ENCODE assay signal across 8 worm cellular contexts in genomic region chrV:16067-16845, ce11.
TF ChIP-seq lines count a peak whose summit lies in the region.

No protein-coding gene starts in this region.

TF ChIP-seq in whole organism, L1 larva, 84 proteins besides CTCF, POLR2A, EP300 and RAD21:
- TF ChIP-seq elt-2 (tag; optimal IDR thresholded peaks at IDR 0.05; lab: Kevin White, UChicago) (peak; percentile 19), efl-1 (optimal IDR thresholded peaks at IDR 0.05; lab: Kevin White, UChicago) (no peak), efl-1 (GFP tag; optimal IDR thresholded peaks at IDR 0.05 in 1 of 2; lab: Kevin White, UChicago) (peak in 1 of 2 experiments; percentile 87), lin-35 (GFP tag; optimal IDR thresholded peaks at IDR 0.05; lab: Kevin White, UChicago) (peak in 1 of 2 experiments; percentile 62), ztf-4 (tag; optimal IDR thresholded peaks at IDR 0.05; lab: Kevin White, UChicago) (no peak)

TF ChIP-seq in whole organism, L2 larva, 48 proteins besides CTCF, POLR2A, EP300 and RAD21:
- TF ChIP-seq elt-1 (tag; optimal IDR thresholded peaks at IDR 0.05; lab: Kevin White, UChicago) (no peak), R02D3.7 (tag; optimal IDR thresholded peaks at IDR 0.05; lab: Kevin White, UChicago) (no peak), gmeb-1 (tag; optimal IDR thresholded peaks at IDR 0.05; lab: Kevin White, UChicago) (peak; percentile 47), egl-27 (tag; optimal IDR thresholded peaks at IDR 0.05; lab: Kevin White, UChicago) (no peak), ama-1 (optimal IDR thresholded peaks at IDR 0.05; lab: Kevin White, UChicago) (no peak), nhr-129 (tag; optimal IDR thresholded peaks at IDR 0.05; lab: Kevin White, UChicago) (no peak), skn-1 (tag; optimal IDR thresholded peaks at IDR 0.05; lab: Kevin White, UChicago) (no peak), nhr-23 (tag; optimal IDR thresholded peaks at IDR 0.05; lab: Kevin White, UChicago) (no peak), fos-1 (tag; optimal IDR thresholded peaks at IDR 0.05; lab: Kevin White, UChicago) (peak; percentile 47)

TF ChIP-seq in whole organism, L3 larva, 47 proteins besides CTCF, POLR2A, EP300 and RAD21:
- TF ChIP-seq elt-2 (tag; optimal IDR thresholded peaks at IDR 0.05; lab: Kevin White, UChicago) (peak; percentile 66), nhr-43 (tag; optimal IDR thresholded peaks at IDR 0.05; lab: Kevin White, UChicago; ENCODE audit: poor library complexity, severe bottlenecking) (no peak), nfya-1 (tag; optimal IDR thresholded peaks at IDR 0.05; lab: Kevin White, UChicago; ENCODE audit: insufficient read depth) (peak; percentile 58), pqm-1 (tag; optimal IDR thresholded peaks at IDR 0.05; lab: Kevin White, UChicago) (peak; percentile 34), pha-4 (tag; optimal IDR thresholded peaks at IDR 0.05; lab: Kevin White, UChicago) (peak; percentile 8), nhr-77 (tag; optimal IDR thresholded peaks at IDR 0.05; lab: Kevin White, UChicago) (no peak)

TF ChIP-seq in whole organism, L4 larva, 104 proteins besides CTCF, POLR2A, EP300 and RAD21 (continues in another document):
- TF ChIP-seq jun-1 (tag; optimal IDR thresholded peaks at IDR 0.05; lab: Kevin White, UChicago) = no peak
- peak; percentile 7 for TF ChIP-seq nhr-77 (tag; optimal IDR thresholded peaks at IDR 0.05; lab: Kevin White, UChicago)
- TF ChIP-seq aha-1 (tag; lab: Kevin White, UChicago) = peak; percentile 79
- no peak for TF ChIP-seq lin-38 (GFP tag; IDR thresholded peaks at IDR 0.05; lab: Robert Waterston, UW)
- TF ChIP-seq gei-8 (GFP tag; optimal IDR thresholded peaks at IDR 0.05; lab: Kevin White, UChicago) = no peak
- no peak for TF ChIP-seq php-3 (GFP tag; IDR thresholded peaks at IDR 0.05; lab: Robert Waterston, UW)
- TF ChIP-seq nhr-41 (GFP tag; IDR thresholded peaks at IDR 0.05; lab: Robert Waterston, UW) = no peak
- no peak for TF ChIP-seq Y48G9A.11 (GFP tag; IDR thresholded peaks at IDR 0.05; lab: Robert Waterston, UW)
- no peak for TF ChIP-seq saeg-2 (GFP tag; IDR thresholded peaks at IDR 0.05; lab: Robert Waterston, UW)
- TF ChIP-seq ceh-20 (GFP tag; IDR thresholded peaks at IDR 0.05; lab: Robert Waterston, UW) = no peak
- TF ChIP-seq pha-4 (GFP tag; IDR thresholded peaks at IDR 0.05; lab: Robert Waterston, UW) = no peak
- TF ChIP-seq pha-4 (tag; optimal IDR thresholded peaks at IDR 0.05; lab: Kevin White, UChicago) = no peak
- TF ChIP-seq ctbp-1 (GFP tag; IDR thresholded peaks at IDR 0.05; lab: Robert Waterston, UW) = no peak
- TF ChIP-seq nhr-42 (GFP tag; IDR thresholded peaks at IDR 0.05; lab: Robert Waterston, UW) = no peak
- no peak for TF ChIP-seq dve-1 (tag; optimal IDR thresholded peaks at IDR 0.05; lab: Kevin White, UChicago; ENCODE audit: insufficient read depth)

TF ChIP-seq in whole organism, early embryonic, 17 proteins besides CTCF, POLR2A, EP300 and RAD21:
- TF ChIP-seq scrt-1 (GFP tag; IDR thresholded peaks at IDR 0.05; lab: Robert Waterston, UW) (no peak), ceh-36 (tag; optimal IDR thresholded peaks at IDR 0.05; lab: Kevin White, UChicago) (peak; percentile 62)

TF ChIP-seq in whole organism, late embryonic, 69 proteins besides CTCF, POLR2A, EP300 and RAD21:
- TF ChIP-seq nfya-1 (tag; optimal IDR thresholded peaks at IDR 0.05; lab: Kevin White, UChicago) (peak; percentile 0), ceh-6 (GFP tag; optimal IDR thresholded peaks at IDR 0.05; lab: Kevin White, UChicago) (no peak), elt-2 (tag; optimal IDR thresholded peaks at IDR 0.05; lab: Kevin White, UChicago) (peak; percentile 17), hlh-13 (GFP tag; optimal IDR thresholded peaks at IDR 0.05; lab: Kevin White, UChicago) (no peak), unc-55 (GFP tag; optimal IDR thresholded peaks at IDR 0.05; lab: Kevin White, UChicago) (no peak)

TF ChIP-seq in whole organism, mixed stage, embryonic, 35 proteins besides CTCF, POLR2A, EP300 and RAD21:
- TF ChIP-seq mep-1 (tag; optimal IDR thresholded peaks at IDR 0.05; lab: Kevin White, UChicago) (no peak), unc-120 (tag; optimal IDR thresholded peaks at IDR 0.05; lab: Kevin White, UChicago; ENCODE audit: poor library complexity, severe bottlenecking) (no peak), lsy-2 (tag; optimal IDR thresholded peaks at IDR 0.05; lab: Kevin White, UChicago) (no peak), pha-4 (tag; optimal IDR thresholded peaks at IDR 0.05; lab: Kevin White, UChicago) (no peak), sptf-1 (tag; optimal IDR thresholded peaks at IDR 0.05; lab: Kevin White, UChicago) (peak; percentile 40)

TF ChIP-seq in whole organism, young adult, 124 proteins besides CTCF, POLR2A, EP300 and RAD21:
- TF ChIP-seq nhr-80 (tag; optimal IDR thresholded peaks at IDR 0.05; lab: Kevin White, UChicago) (peak; percentile 37), nfyb-1 (GFP tag; IDR thresholded peaks at IDR 0.05; lab: Robert Waterston, UW) (0 out of 2 replicates have a peak, but pooled peaks have one; percentile 41), dox-1 (GFP tag; IDR thresholded peaks at IDR 0.05; lab: Robert Waterston, UW) (0 out of 2 replicates have a peak, but pooled peaks have one; percentile 41), cebp-1 (GFP tag; IDR thresholded peaks at IDR 0.05; lab: Robert Waterston, UW) (no peak), cebp-1 (tag; optimal IDR thresholded peaks at IDR 0.05; lab: Kevin White, UChicago) (peak; percentile 27), snpc-1.3 (tag; optimal IDR thresholded peaks at IDR 0.05; lab: Kevin White, UChicago; ENCODE audit: insufficient read depth) (no peak)
